Fruit fly (Drosophila melanogaster) whole organism, embryonic: ENCODE measurements around the gene sing.

ENCODE experiments used
- Blimp-1 ChIP-seq: fragments of 200-800 bp; sonication (Bioruptor generic); optimal IDR thresholded peaks from 3 replicates; lab custom pipeline; 2018; ENCODE audit warnings: missing biosample characterization, missing genetic modification characterization, mild to moderate bottlenecking, moderate library complexity, missing genetic modification reagents
- CG10267 ChIP-seq: fragments of 200-800 bp; sonication (Bioruptor generic); optimal IDR thresholded peaks from 2 replicates; lab custom pipeline; 2018; ENCODE audit warnings: missing biosample characterization, mild to moderate bottlenecking, missing genetic modification characterization, moderate library complexity
- CG13775 ChIP-seq: fragments of 200-800 bp; sonication (Bioruptor generic); optimal IDR thresholded peaks from 3 replicates; lab custom pipeline; 2017; ENCODE audit warnings: missing biosample characterization, mild to moderate bottlenecking, missing genetic modification characterization
- CG14050 ChIP-seq: fragments of 200-800 bp; sonication (Bioruptor generic); IDR thresholded peaks from 3 replicates; pipeline ENCODE4 v1.3.6; 2022; ENCODE audit warnings: missing biosample characterization, missing genetic modification characterization
- CG15011 ChIP-seq: fragments of 200-800 bp; sonication (Bioruptor generic); optimal IDR thresholded peaks from 3 replicates; lab custom pipeline; 2018; ENCODE audit warnings: missing biosample characterization, mild to moderate bottlenecking, missing genetic modification characterization
- CG15696 ChIP-seq: fragments of 200-800 bp; sonication (Bioruptor generic); optimal IDR thresholded peaks from 2 replicates; lab custom pipeline; 2019; ENCODE audit warnings: missing biosample characterization, mild to moderate bottlenecking, missing genetic modification characterization, moderate library complexity
- CG1647 ChIP-seq: fragments of 200-800 bp; sonication (Bioruptor generic); optimal IDR thresholded peaks from 3 replicates; lab custom pipeline; 2016; ENCODE audit warnings: missing biosample characterization, missing genetic modification characterization
- CG17829 ChIP-seq: fragments of 200-800 bp; optimal IDR thresholded peaks from 2 replicates; lab custom pipeline; 2019; ENCODE audit warnings: missing biosample characterization, mild to moderate bottlenecking, missing genetic modification characterization, moderate library complexity
- CG18599 ChIP-seq: fragments of 200-800 bp; sonication (Bioruptor generic); optimal IDR thresholded peaks from 3 replicates; lab custom pipeline; 2017; ENCODE audit warnings: missing biosample characterization, missing genetic modification characterization, mild to moderate bottlenecking, moderate library complexity, missing genetic modification reagents
- CG2129 ChIP-seq: fragments of 200-800 bp; sonication (Bioruptor generic); IDR thresholded peaks from 2 replicates; pipeline ENCODE4 v1.3.6; 2022; ENCODE audit warnings: missing biosample characterization, missing genetic modification characterization; ENCODE audit not compliant: partially characterized antibody
- CG31224 ChIP-seq: fragments of 200-800 bp; sonication (Bioruptor generic); IDR thresholded peaks from 2 replicates; pipeline ENCODE4 v1.3.6; 2022; ENCODE audit warnings: missing biosample characterization, missing genetic modification characterization
- CG32767 ChIP-seq: fragments of 200-800 bp; sonication (Bioruptor generic); IDR thresholded peaks from 2 replicates; pipeline ENCODE4 v1.3.6; 2022; ENCODE audit warnings: missing biosample characterization, missing genetic modification characterization
- CG3281 ChIP-seq: fragments of 200-800 bp; sonication (Bioruptor generic); optimal IDR thresholded peaks from 3 replicates; lab custom pipeline; 2017; ENCODE audit warnings: missing biosample characterization, mild to moderate bottlenecking, missing genetic modification characterization
- CG42726 ChIP-seq: fragments of 200-800 bp; sonication (Bioruptor generic); IDR thresholded peaks from 2 replicates; pipeline ENCODE4 v1.3.6; 2022; ENCODE audit warnings: missing biosample characterization, missing genetic modification characterization; ENCODE audit not compliant: partially characterized antibody
- CG4854 ChIP-seq: fragments of 200-800 bp; sonication (Bioruptor generic); optimal IDR thresholded peaks from 2 replicates; lab custom pipeline; 2016; ENCODE audit warnings: missing biosample characterization, missing genetic modification characterization, inconsistent platforms
- CHES-1-like ChIP-seq: fragments of 200-800 bp; sonication (Bioruptor generic); optimal IDR thresholded peaks from 2 replicates; lab custom pipeline; 2016; ENCODE audit warnings: missing biosample characterization, missing genetic modification characterization
- CrebB ChIP-seq: fragments of 200-800 bp; sonication (Bioruptor generic); optimal IDR thresholded peaks from 3 replicates; lab custom pipeline; 2018; ENCODE audit warnings: missing biosample characterization, mild to moderate bottlenecking, missing genetic modification characterization
- Dad ChIP-seq: fragments of 200-800 bp; sonication (Bioruptor generic); optimal IDR thresholded peaks from 3 replicates; lab custom pipeline; 2016; ENCODE audit warnings: missing biosample characterization, missing genetic modification characterization
- Dip3 ChIP-seq: fragments of 200-800 bp; sonication (Bioruptor generic); optimal IDR thresholded peaks from 3 replicates; lab custom pipeline; 2016; ENCODE audit warnings: missing biosample characterization, missing genetic modification characterization
- ERR ChIP-seq: fragments of 200-800 bp; sonication (Bioruptor generic); optimal IDR thresholded peaks from 2 replicates; lab custom pipeline; 2016; ENCODE audit warnings: missing biosample characterization, missing genetic modification characterization
- Hmx ChIP-seq: fragments of 200-800 bp; sonication (Bioruptor generic); optimal IDR thresholded peaks from 2 replicates; lab custom pipeline; 2016; ENCODE audit warnings: missing biosample characterization, missing genetic modification characterization
- Neu2 ChIP-seq: fragments of 200-800 bp; sonication (Bioruptor generic); optimal IDR thresholded peaks from 3 replicates; lab custom pipeline; 2016; ENCODE audit warnings: missing biosample characterization, missing genetic modification characterization, borderline replicate concordance
- Sox102F ChIP-seq: fragments of 200-800 bp; sonication (Bioruptor generic); optimal IDR thresholded peaks from 2 replicates; lab custom pipeline; 2018; ENCODE audit warnings: missing biosample characterization, mild to moderate bottlenecking, missing genetic modification characterization, moderate library complexity
- Usf ChIP-seq: fragments of 200-800 bp; sonication (Bioruptor generic); optimal IDR thresholded peaks from 2 replicates; lab custom pipeline; 2017; ENCODE audit warnings: missing genotype, missing biosample characterization, missing genetic modification characterization
- Xbp1 ChIP-seq: fragments of 200-800 bp; sonication (Bioruptor generic); optimal IDR thresholded peaks from 3 replicates; lab custom pipeline; 2016; ENCODE audit warnings: missing biosample characterization, mild to moderate bottlenecking, missing genetic modification characterization
- bab2 ChIP-seq: fragments of 200-800 bp; sonication (Bioruptor generic); optimal IDR thresholded peaks from 2 replicates; lab custom pipeline; 2016; ENCODE audit warnings: missing biosample characterization, missing genetic modification characterization
- cg ChIP-seq: fragments of 200-800 bp; sonication (Bioruptor generic); optimal IDR thresholded peaks from 3 replicates; lab custom pipeline; 2019; ENCODE audit warnings: missing biosample characterization, mild to moderate bottlenecking, missing genetic modification characterization, moderate library complexity
- crc ChIP-seq: fragments of 200-800 bp; sonication (Bioruptor generic); optimal IDR thresholded peaks from 2 replicates; lab custom pipeline; 2016; ENCODE audit warnings: missing biosample characterization, missing genetic modification characterization
- dan ChIP-seq: fragments of 200-800 bp; sonication (Bioruptor generic); IDR thresholded peaks from 2 replicates; pipeline ENCODE4 v1.3.6; 2022; ENCODE audit warnings: missing biosample characterization, missing genetic modification characterization
- dati ChIP-seq: fragments of 200-800 bp; sonication (Bioruptor generic); IDR thresholded peaks from 2 replicates; pipeline ENCODE4 v1.3.6; 2022; ENCODE audit warnings: missing biosample characterization, missing genetic modification characterization
- esg ChIP-seq: fragments of 200-800 bp; sonication (Bioruptor generic); conservative IDR thresholded peaks from 2 replicates; pipeline ENCODE4 v1.3.6; 2022; ENCODE audit warnings: missing biosample characterization, missing genetic modification characterization
- gro ChIP-seq: fragments of 200-800 bp; sonication (Bioruptor generic); optimal IDR thresholded peaks from 2 replicates; lab custom pipeline; 2016; ENCODE audit warnings: missing biosample characterization, missing genetic modification characterization
- insv ChIP-seq, 2 experiments: fragments of 200-800 bp; sonication (Bioruptor generic); optimal IDR thresholded peaks; 3 replicates each; lab custom pipeline; 2016 to 2018; ENCODE audit warnings: missing biosample characterization in 2 of 2, missing genetic modification characterization in 2 of 2
- inv ChIP-seq: fragments of 200-800 bp; sonication (Bioruptor generic); IDR thresholded peaks from 2 replicates; pipeline ENCODE4 v1.3.6; 2022; ENCODE audit warnings: missing biosample characterization, missing genetic modification characterization; ENCODE audit not compliant: partially characterized antibody
- jigr1 ChIP-seq: fragments of 200-800 bp; sonication (Bioruptor generic); IDR thresholded peaks from 3 replicates; pipeline ENCODE4 v1.3.6; 2022; ENCODE audit warnings: missing biosample characterization, missing genetic modification characterization
- ken ChIP-seq: fragments of 200-800 bp; sonication (Bioruptor generic); IDR thresholded peaks from 3 replicates; pipeline ENCODE4 v1.3.6; 2022; ENCODE audit warnings: missing biosample characterization, missing genetic modification characterization
- lmd ChIP-seq: fragments of 200-800 bp; sonication (Bioruptor generic); IDR thresholded peaks from 2 replicates; pipeline ENCODE4 v1.3.6; 2022; ENCODE audit warnings: missing biosample characterization, missing genetic modification characterization
- odd ChIP-seq: fragments of 200-800 bp; sonication (Bioruptor generic); optimal IDR thresholded peaks from 2 replicates; lab custom pipeline; 2017; ENCODE audit warnings: missing biosample characterization, mild to moderate bottlenecking, missing genetic modification characterization
- onecut ChIP-seq: fragments of 200-800 bp; sonication (Bioruptor generic); IDR thresholded peaks from 2 replicates; pipeline ENCODE4 v1.3.6; 2022; ENCODE audit warnings: missing biosample characterization, missing genetic modification characterization
- pros ChIP-seq: fragments of 200-800 bp; sonication (Bioruptor generic); optimal IDR thresholded peaks from 3 replicates; lab custom pipeline; 2019; ENCODE audit warnings: missing biosample characterization, mild to moderate bottlenecking, missing genetic modification characterization, moderate library complexity
- psq ChIP-seq: fragments of 200-800 bp; sonication (Bioruptor generic); optimal IDR thresholded peaks from 2 replicates; lab custom pipeline; 2017; ENCODE audit warnings: missing biosample characterization, missing genetic modification characterization
- ranshi ChIP-seq: fragments of 200-800 bp; sonication (Bioruptor generic); IDR thresholded peaks from 2 replicates; pipeline ENCODE4 v1.3.6; 2022; ENCODE audit warnings: missing biosample characterization, missing genetic modification characterization
- slp2 ChIP-seq: fragments of 200-800 bp; sonication (Bioruptor generic); optimal IDR thresholded peaks from 2 replicates; lab custom pipeline; 2016; ENCODE audit warnings: missing biosample characterization, missing genetic modification characterization
- so ChIP-seq: fragments of 200-800 bp; sonication (Bioruptor generic); IDR thresholded peaks from 3 replicates; pipeline ENCODE4 v1.3.6; 2022; ENCODE audit warnings: missing biosample characterization, missing genetic modification characterization
- tap ChIP-seq: fragments of 200-800 bp; optimal IDR thresholded peaks from 3 replicates; lab custom pipeline; 2019; ENCODE audit warnings: missing biosample characterization, mild to moderate bottlenecking, missing genetic modification characterization, moderate library complexity
- tin ChIP-seq: fragments of 200-800 bp; sonication (Bioruptor generic); optimal IDR thresholded peaks from 3 replicates; lab custom pipeline; 2016; ENCODE audit warnings: missing biosample characterization, missing genetic modification characterization
- tll ChIP-seq, 2 experiments: fragments of 200-800 bp in 1 of 2; fragments of >200 bp in 1 of 2; sonication (Bioruptor generic) in 1 of 2; optimal IDR thresholded peaks; 2 replicates each; lab custom pipeline; 2017 to 2019; ENCODE audit warnings: missing biosample characterization in 2 of 2, missing genetic modification characterization in 2 of 2, mild to moderate bottlenecking in 1 of 2, moderate library complexity in 1 of 2
- wor ChIP-seq: fragments of 200-800 bp; sonication (Bioruptor generic); IDR thresholded peaks from 2 replicates; pipeline ENCODE4 v1.3.6; 2022; ENCODE audit warnings: missing biosample characterization, missing genetic modification characterization

Gene sing

dm6 chrX:16637594-16638485 lies 41.3 kb upstream of the sing start, which contains the start of gene RpS19a (continued):
- TF ChIP-seq Sox102F (GFP tag; lab: Kevin White, UChicago): peak; percentile 36
- peak; percentile 53 for TF ChIP-seq CG1647 (GFP tag; lab: Kevin White, UChicago)
- TF ChIP-seq Blimp-1: peak; percentile 24
- TF ChIP-seq Dad (GFP tag; lab: Kevin White, UChicago): peak; percentile 35
- TF ChIP-seq tll (GFP tag; optimal IDR thresholded peaks at IDR 0.05; lab: Kevin White, UChicago): peak in 1 of 2 experiments; percentile 85
- TF ChIP-seq lmd (GFP tag; lab: Robert Waterston, UW): peak; percentile 26
- peak; percentile 65 for TF ChIP-seq CG4854
- peak; percentile 72 for TF ChIP-seq cg
- no peak for TF ChIP-seq ERR (GFP tag; lab: Kevin White, UChicago)
- peak; percentile 49 for TF ChIP-seq slp2 (GFP tag; lab: Kevin White, UChicago)
- TF ChIP-seq CG3281: peak; percentile 87
- TF ChIP-seq dati (GFP tag; lab: Robert Waterston, UW): 0 out of 2 replicates have a peak, but pooled peaks have one; percentile 46
- TF ChIP-seq CG17829: peak; percentile 45
- TF ChIP-seq CrebB (tag; lab: Kevin White, UChicago): peak; percentile 87
- TF ChIP-seq Neu2: peak; percentile 21
- TF ChIP-seq esg (GFP tag; lab: Robert Waterston, UW): no peak
- no peak for TF ChIP-seq CG42726
- TF ChIP-seq Xbp1: peak; percentile 56
- TF ChIP-seq pros (GFP tag; lab: Kevin White, UChicago): peak; percentile 40
- TF ChIP-seq Dip3: peak; percentile 17
- TF ChIP-seq dan (GFP tag; lab: Robert Waterston, UW): no peak
- TF ChIP-seq tap: peak; percentile 50
- peak; percentile 80 for TF ChIP-seq onecut (GFP tag; lab: Robert Waterston, UW)
- peak; percentile 78; the same call in 2 of the 3 replicates for TF ChIP-seq ken
- TF ChIP-seq CG10267 (tag; lab: Kevin White, UChicago): peak; percentile 61
- peak; percentile 39 for TF ChIP-seq crc
- TF ChIP-seq CG15011: peak; percentile 81
- TF ChIP-seq CG13775 (GFP tag; lab: Kevin White, UChicago): peak; percentile 86
- TF ChIP-seq CHES-1-like (GFP tag; lab: Kevin White, UChicago): no peak
- peak; percentile 48 for TF ChIP-seq Usf (GFP tag; lab: Kevin White, UChicago)
- TF ChIP-seq odd (GFP tag; lab: Kevin White, UChicago): peak; percentile 90
- TF ChIP-seq CG15696: no peak
- TF ChIP-seq CG31224 (GFP tag; lab: Robert Waterston, UW): peak; percentile 46
- TF ChIP-seq CG14050 (GFP tag; lab: Robert Waterston, UW): peak; percentile 49; the same call in 2 of the 3 replicates
- TF ChIP-seq Hmx (GFP tag; lab: Kevin White, UChicago): no peak
- peak; percentile 40 for TF ChIP-seq tin (GFP tag; lab: Kevin White, UChicago)
- no peak for TF ChIP-seq CG32767 (GFP tag; lab: Robert Waterston, UW)
- peak in 1 of 2 experiments; percentile 67 for TF ChIP-seq insv (GFP tag; optimal IDR thresholded peaks at IDR 0.05; lab: Kevin White, UChicago)
- peak; percentile 72 for TF ChIP-seq ranshi (GFP tag; lab: Robert Waterston, UW)
- no peak; the same call in 1 of the 2 replicates for TF ChIP-seq CG2129 (GFP tag; lab: Robert Waterston, UW)
- no peak for TF ChIP-seq jigr1 (GFP tag; lab: Robert Waterston, UW)
- 0 out of 2 replicates have a peak, but pooled peaks have one; percentile 2 for TF ChIP-seq inv
- peak; percentile 37 for TF ChIP-seq bab2 (GFP tag; lab: Kevin White, UChicago)
- peak; percentile 79 for TF ChIP-seq CG18599
- TF ChIP-seq gro (GFP tag; lab: Kevin White, UChicago): peak; percentile 53
- TF ChIP-seq psq: no peak
- TF ChIP-seq so: peak; percentile 75
- TF ChIP-seq wor: no peak
